Fruit fly (Drosophila melanogaster) whole organism, pupa: ENCODE data around the gene CG43736.
A peak's percentile ranks its signal among the peaks of the same experiment; 100 is the strongest.

Experiments
- CG10348 ChIP-seq: fragments of 200-800 bp; sonication (Bioruptor generic); IDR thresholded peaks from 2 replicates; pipeline ENCODE4 v1.3.6; 2022; ENCODE audit warnings: missing biosample characterization, missing genetic modification characterization
- CG12605 ChIP-seq: fragments of 200-800 bp; sonication (Bioruptor generic); IDR thresholded peaks from 2 replicates; pipeline ENCODE4 v1.3.6; 2022; ENCODE audit warnings: missing biosample characterization, missing genetic modification characterization
- CG13204 ChIP-seq: fragments of 200-800 bp; sonication (Bioruptor generic); optimal IDR thresholded peaks from 2 replicates; lab custom pipeline; 2018; ENCODE audit warnings: missing biosample characterization, mild to moderate bottlenecking, missing genetic modification characterization, moderate library complexity
- CG14655 ChIP-seq: fragments of 200-800 bp; sonication (Bioruptor generic); optimal IDR thresholded peaks from 3 replicates; lab custom pipeline; 2017; ENCODE audit warnings: mild to moderate bottlenecking, missing biosample characterization, missing genetic modification reagents, missing genetic modification characterization
- CG15710 ChIP-seq: fragments of 200-800 bp; sonication (Bioruptor generic); optimal IDR thresholded peaks from 2 replicates; lab custom pipeline; 2018; ENCODE audit warnings: missing biosample characterization, mild to moderate bottlenecking, missing genetic modification characterization, moderate library complexity
- CG17806 ChIP-seq: fragments of 200-800 bp; sonication (Bioruptor generic); optimal IDR thresholded peaks from 2 replicates; lab custom pipeline; 2018; ENCODE audit warnings: missing biosample characterization, mild to moderate bottlenecking, missing genetic modification characterization, moderate library complexity
- CG32121 ChIP-seq: fragments of 200-800 bp; sonication (Bioruptor generic); IDR thresholded peaks from 2 replicates; pipeline ENCODE4 v1.3.6; 2022; ENCODE audit warnings: missing biosample characterization, missing genetic modification characterization
- CG34367 ChIP-seq: fragments of 200-800 bp; sonication (Bioruptor generic); optimal IDR thresholded peaks from 2 replicates; lab custom pipeline; 2018; ENCODE audit warnings: missing biosample characterization, mild to moderate bottlenecking, missing genetic modification characterization
- CG4496 ChIP-seq: fragments of 200-800 bp; sonication (Bioruptor generic); IDR thresholded peaks from 3 replicates; pipeline ENCODE4 v1.3.6; 2022; ENCODE audit warnings: missing biosample characterization, missing genetic modification characterization
- CG8159 ChIP-seq: fragments of 200-800 bp; sonication (Bioruptor generic); optimal IDR thresholded peaks from 3 replicates; lab custom pipeline; 2018; ENCODE audit warnings: missing biosample characterization, mild to moderate bottlenecking, missing genetic modification characterization, moderate library complexity
- CG8301 ChIP-seq: fragments of 200-800 bp; sonication (Bioruptor generic); optimal IDR thresholded peaks from 2 replicates; lab custom pipeline; 2018; ENCODE audit warnings: missing biosample characterization, mild to moderate bottlenecking, missing genetic modification characterization
- CG9948 ChIP-seq: fragments of 200-800 bp; sonication (Bioruptor generic); optimal IDR thresholded peaks from 2 replicates; lab custom pipeline; 2018; ENCODE audit warnings: missing biosample characterization, mild to moderate bottlenecking, missing genetic modification characterization, moderate library complexity
- D1 ChIP-seq: fragments of 200-800 bp; sonication (Bioruptor generic); optimal IDR thresholded peaks from 2 replicates; lab custom pipeline; 2018; ENCODE audit warnings: missing biosample characterization, mild to moderate bottlenecking, missing genetic modification characterization, moderate library complexity
- EcR ChIP-seq: fragments of 200-800 bp; sonication (Bioruptor generic); optimal IDR thresholded peaks from 3 replicates; lab custom pipeline; 2019; ENCODE audit warnings: missing biosample characterization, missing genetic modification characterization, mild to moderate bottlenecking, moderate library complexity, missing genetic modification reagents
- Ets98B ChIP-seq: fragments of 200-800 bp; sonication (Bioruptor generic); IDR thresholded peaks from 2 replicates; pipeline ENCODE4 v1.3.6; 2022; ENCODE audit warnings: missing biosample characterization, missing genetic modification characterization
- Pif1A ChIP-seq: fragments of 200-800 bp; sonication (Bioruptor generic); optimal IDR thresholded peaks from 3 replicates; lab custom pipeline; 2016; ENCODE audit warnings: missing biosample characterization, missing genetic modification characterization
- Pif1B ChIP-seq: fragments of 200-800 bp; sonication (Bioruptor generic); optimal IDR thresholded peaks from 3 replicates; lab custom pipeline; 2016; ENCODE audit warnings: missing biosample characterization, missing genetic modification characterization
- Snoo ChIP-seq: fragments of 200-800 bp; sonication (Bioruptor generic); optimal IDR thresholded peaks from 3 replicates; lab custom pipeline; 2017; ENCODE audit warnings: missing biosample characterization, mild to moderate bottlenecking, missing genetic modification characterization, inconsistent platforms
- fd96Ca ChIP-seq: fragments of 200-800 bp; sonication (Bioruptor generic); IDR thresholded peaks from 3 replicates; pipeline ENCODE4 v1.3.6; 2022; ENCODE audit warnings: missing biosample characterization, missing genetic modification characterization
- gl ChIP-seq: fragments of 200-800 bp; sonication (Bioruptor generic); optimal IDR thresholded peaks from 2 replicates; lab custom pipeline; 2018; ENCODE audit warnings: missing biosample characterization, mild to moderate bottlenecking, missing genetic modification characterization
- rn ChIP-seq: fragments of 200-800 bp; sonication (Bioruptor generic); IDR thresholded peaks from 2 replicates; pipeline ENCODE4 v1.3.6; 2022; ENCODE audit warnings: missing biosample characterization, missing genetic modification characterization

CG43736 gene

dm6 chrX:6862521-6863288 is 983 bp upstream of the CG43736 start:
- TF ChIP-seq EcR, result peak; percentile 50
- TF ChIP-seq CG12605 (GFP tag; lab: Robert Waterston, UW), result no peak
- peak; percentile 68; the same call in 2 of the 3 replicates for TF ChIP-seq fd96Ca (GFP tag; lab: Robert Waterston, UW)

- TF ChIP-seq rn (GFP tag; lab: Robert Waterston, UW), result no peak
- no peak for TF ChIP-seq gl (tag; lab: Kevin White, UChicago)
- no peak for TF ChIP-seq CG9948 (tag; lab: Kevin White, UChicago)
- TF ChIP-seq CG13204, result no peak
- no peak for TF ChIP-seq Pif1B (GFP tag; lab: Kevin White, UChicago)
- TF ChIP-seq fd96Ca (GFP tag; lab: Robert Waterston, UW), result no peak
- TF ChIP-seq CG10348 (GFP tag; lab: Robert Waterston, UW), result no peak
- TF ChIP-seq CG15710 (tag; lab: Kevin White, UChicago), result no peak
- TF ChIP-seq CG12605 (GFP tag; lab: Robert Waterston, UW), result no peak
- TF ChIP-seq CG4496, result no peak
- TF ChIP-seq, all 21 proteins: peak for 0
Measured at dm6 chrX:6865039-6865438, 1.4 kb downstream of the CG43736 start.

DNA sequence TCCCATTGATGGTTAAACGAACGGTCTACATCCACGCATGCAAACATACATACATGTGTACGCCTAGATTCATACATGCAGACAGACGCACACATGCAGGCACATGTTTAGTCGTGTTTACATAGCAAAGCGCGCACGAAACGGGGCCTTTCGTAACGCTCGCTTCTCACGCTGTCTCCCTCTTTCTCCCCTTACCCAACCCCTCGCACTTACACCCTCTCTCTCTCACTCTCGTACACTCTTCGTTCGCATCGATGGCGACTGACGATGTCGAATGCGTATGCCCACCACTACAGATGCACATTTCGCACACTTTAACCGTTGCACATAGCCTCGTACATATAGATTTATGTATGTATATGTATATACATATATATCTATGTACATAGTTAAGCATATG is 2.4 kb downstream of the CG43736 start:
- TF ChIP-seq CG8159 (tag; lab: Kevin White, UChicago), result no peak
- TF ChIP-seq CG13204, result peak; percentile 82
- TF ChIP-seq rn (GFP tag; lab: Robert Waterston, UW), result no peak
- no peak for TF ChIP-seq CG15710 (tag; lab: Kevin White, UChicago)
- no peak for TF ChIP-seq CG32121
- TF ChIP-seq CG10348 (GFP tag; lab: Robert Waterston, UW), result no peak
- no peak; the same call in 1 of the 2 replicates for TF ChIP-seq Ets98B (GFP tag; lab: Robert Waterston, UW)
- TF ChIP-seq CG12605 (GFP tag; lab: Robert Waterston, UW), result no peak
- TF ChIP-seq CG4496, result peak; percentile 48; the same call in 2 of the 3 replicates
- peak; percentile 8; the same call in 1 of the 3 replicates for TF ChIP-seq fd96Ca (GFP tag; lab: Robert Waterston, UW)
- no peak for TF ChIP-seq EcR
- TF ChIP-seq D1, result no peak
- no peak for TF ChIP-seq Snoo (tag; lab: Kevin White, UChicago)
- no peak for TF ChIP-seq CG9948 (tag; lab: Kevin White, UChicago)
- no peak for TF ChIP-seq Pif1A (GFP tag; lab: Kevin White, UChicago)

- TF ChIP-seq CG15710 (tag; lab: Kevin White, UChicago) (no peak), CG4496 (no peak), Pif1B (GFP tag; lab: Kevin White, UChicago) (no peak), CG32121 (no peak), CG8159 (tag; lab: Kevin White, UChicago) (no peak), CG17806 (tag; lab: Kevin White, UChicago) (no peak), Pif1A (GFP tag; lab: Kevin White, UChicago) (no peak), Ets98B (GFP tag; lab: Robert Waterston, UW) (no peak)
Measured at dm6 chrX:6866764-6867163, 3.1 kb downstream of the CG43736 start.

dm6 chrX:6867175-6868023 is 3.7 kb downstream of the CG43736 start, which contains the start of gene CG14434:
TSS of gene CG14434 (minus strand) at chrX:6867194.
- TF ChIP-seq CG17806 (tag; lab: Kevin White, UChicago) (peak; percentile 62), Pif1B (GFP tag; lab: Kevin White, UChicago) (peak; percentile 56), CG10348 (GFP tag; lab: Robert Waterston, UW) (no peak), Ets98B (GFP tag; lab: Robert Waterston, UW) (peak; percentile 5), CG8159 (tag; lab: Kevin White, UChicago) (peak; percentile 87), Snoo (tag; lab: Kevin White, UChicago) (peak; percentile 70), CG4496 (peak; percentile 3; the same call in 2 of the 3 replicates), CG8301 (tag; lab: Kevin White, UChicago) (peak; percentile 79), EcR (peak; percentile 21), D1 (peak; percentile 28), CG9948 (tag; lab: Kevin White, UChicago) (peak; percentile 83), CG12605 (GFP tag; lab: Robert Waterston, UW) (no peak), CG34367 (tag; lab: Kevin White, UChicago) (peak; percentile 62), gl (tag; lab: Kevin White, UChicago) (no peak), CG14655 (peak; percentile 92), CG13204 (peak; percentile 19), Pif1A (GFP tag; lab: Kevin White, UChicago) (peak; percentile 70), fd96Ca (GFP tag; lab: Robert Waterston, UW) (no peak), CG15710 (tag; lab: Kevin White, UChicago) (peak; percentile 72), CG32121 (no peak; the same call in 1 of the 2 replicates)
